Fruit fly (Drosophila melanogaster) whole organism, adult: ENCODE data around the gene Mnn1.

Source experiments
- CG14711 ChIP-seq: fragments of 200-800 bp; sonication (Bioruptor generic); optimal IDR thresholded peaks from 2 replicates; lab custom pipeline; 2018; ENCODE audit warnings: missing biosample characterization, mild to moderate bottlenecking, missing genetic modification characterization, moderate library complexity
- CG7045 ChIP-seq: fragments of 200-800 bp; sonication (Bioruptor generic); optimal IDR thresholded peaks from 2 replicates; lab custom pipeline; 2017; ENCODE audit warnings: missing biosample characterization, mild to moderate bottlenecking, missing genetic modification characterization
- cnc ChIP-seq, 2 experiments: fragments of >200 bp; optimal IDR thresholded peaks; 2 replicates each; lab custom pipeline; 2017

dm6 chr2L:7081307-7081706, 25.2 kb downstream of the Mnn1 start:
- no peak for TF ChIP-seq CG7045 (GFP tag; lab: Kevin White, UChicago)
- TF ChIP-seq CG14711 (tag; lab: Kevin White, UChicago) = no peak
- TF ChIP-seq cnc (optimal IDR thresholded peaks at IDR 0.05; lab: Kevin White, UChicago) = no peak
